Fruit fly (Drosophila melanogaster): ENCODE measurements around the gene Coq8.

Gene Coq8

dm6 chrX:12909577-12910426 is 8.9 kb upstream of the Coq8 start, which contains the start of the genes Brms1 and CG4645 (continued):
- TF ChIP-seq CG4328 (GFP tag; optimal IDR thresholded peaks at IDR 0.05) = peak; percentile 63
- TF ChIP-seq crol (GFP tag; IDR thresholded peaks at IDR 0.05) = no peak
- peak; percentile 7 for TF ChIP-seq CG9609 (GFP tag; optimal IDR thresholded peaks at IDR 0.05)
- TF ChIP-seq sens-2 (GFP tag; IDR thresholded peaks at IDR 0.05) = no peak
- TF ChIP-seq CG5953 (GFP tag; IDR thresholded peaks at IDR 0.05) = no peak
- TF ChIP-seq HLH54F (GFP tag; optimal IDR thresholded peaks at IDR 0.05) = peak; percentile 56
- no peak for TF ChIP-seq CG4730 (GFP tag; IDR thresholded peaks at IDR 0.05)
- TF ChIP-seq CG1832 (GFP tag; optimal IDR thresholded peaks at IDR 0.05) = no peak
- TF ChIP-seq pfk (GFP tag; optimal IDR thresholded peaks at IDR 0.05) = no peak
- no peak for TF ChIP-seq Fer3 (tag; optimal IDR thresholded peaks at IDR 0.05)
- TF ChIP-seq en (GFP tag; optimal IDR thresholded peaks at IDR 0.05) = no peak
- no peak for TF ChIP-seq al (GFP tag; IDR thresholded peaks at IDR 0.05)
- TF ChIP-seq trh (GFP tag; optimal IDR thresholded peaks at IDR 0.05) = no peak
- peak; percentile 83 for TF ChIP-seq CG17361 (GFP tag; IDR thresholded peaks at IDR 0.05)
- no peak for TF ChIP-seq Tbp (GFP tag; optimal IDR thresholded peaks at IDR 0.05)
- TF ChIP-seq jumu (GFP tag; optimal IDR thresholded peaks at IDR 0.05) = no peak
- no peak for TF ChIP-seq ERR (GFP tag; optimal IDR thresholded peaks at IDR 0.05)
- peak; percentile 68 for TF ChIP-seq NFAT (GFP tag; IDR thresholded peaks at IDR 0.05)
- TF ChIP-seq CG1024 (GFP tag; IDR thresholded peaks at IDR 0.05) = no peak
- peak; percentile 50 for TF ChIP-seq Ptx1 (GFP tag; IDR thresholded peaks at IDR 0.05)
- TF ChIP-seq ranshi (GFP tag; IDR thresholded peaks at IDR 0.05) = no peak; the same call in 1 of the 2 replicates
- peak; percentile 64 for TF ChIP-seq slbo (GFP tag; IDR thresholded peaks at IDR 0.05)
- no peak for TF ChIP-seq Optix (GFP tag; IDR thresholded peaks at IDR 0.05)
- TF ChIP-seq sug (tag; optimal IDR thresholded peaks at IDR 0.05) = peak; percentile 69
- peak; percentile 0 for TF ChIP-seq caup (GFP tag; optimal IDR thresholded peaks at IDR 0.05; ENCODE audit: severe bottlenecking)
- TF ChIP-seq Elba2 (GFP tag; optimal IDR thresholded peaks at IDR 0.05) = no peak
- TF ChIP-seq Six4 (GFP tag; optimal IDR thresholded peaks at IDR 0.05) = peak; percentile 24
- no peak for TF ChIP-seq CG10321 (GFP tag; IDR thresholded peaks at IDR 0.05)
- no peak for TF ChIP-seq maf-S (GFP tag; optimal IDR thresholded peaks at IDR 0.05)
- no peak for TF ChIP-seq CG15479 (GFP tag; optimal IDR thresholded peaks at IDR 0.05)
- no peak for TF ChIP-seq Bdp1 (GFP tag; optimal IDR thresholded peaks at IDR 0.05)
- peak; percentile 15 for TF ChIP-seq chn (GFP tag; optimal IDR thresholded peaks at IDR 0.05)
- TF ChIP-seq CG2712 (tag; optimal IDR thresholded peaks at IDR 0.05) = peak; percentile 57
- TF ChIP-seq Scr (GFP tag; IDR thresholded peaks at IDR 0.05; ENCODE audit: partially characterized antibody) = peak; percentile 44
- no peak for TF ChIP-seq CG7357 (GFP tag; IDR thresholded peaks at IDR 0.05)
- TF ChIP-seq fd64A (GFP tag; optimal IDR thresholded peaks at IDR 0.05) = no peak
- TF ChIP-seq insv (GFP tag; optimal IDR thresholded peaks at IDR 0.05) = no peak
- TF ChIP-seq gce (GFP tag; IDR thresholded peaks at IDR 0.05) = no peak
- TF ChIP-seq ftz-f1 (GFP tag; optimal IDR thresholded peaks at IDR 0.05) = no peak
- TF ChIP-seq CG8388 (GFP tag; optimal IDR thresholded peaks at IDR 0.05) = peak; percentile 9
- peak; percentile 27 for TF ChIP-seq CG7928 (GFP tag; optimal IDR thresholded peaks at IDR 0.05)
- no peak for TF ChIP-seq prd (optimal IDR thresholded peaks at IDR 0.05)
- peak; percentile 50; the same call in 2 of the 3 replicates for TF ChIP-seq prd (GFP tag; IDR thresholded peaks at IDR 0.05)
- TF ChIP-seq kay (GFP tag; optimal IDR thresholded peaks at IDR 0.05) = peak; percentile 3
- TF ChIP-seq CG11398 (GFP tag; optimal IDR thresholded peaks at IDR 0.05) = no peak
- TF ChIP-seq aop (GFP tag; IDR thresholded peaks at IDR 0.05) = no peak
- TF ChIP-seq CG1792 (GFP tag; optimal IDR thresholded peaks at IDR 0.05) = no peak
- no peak for TF ChIP-seq C15 (GFP tag; IDR thresholded peaks at IDR 0.05)
- TF ChIP-seq ken (GFP tag; IDR thresholded peaks at IDR 0.05) = peak; percentile 50
- no peak for TF ChIP-seq her (GFP tag; optimal IDR thresholded peaks at IDR 0.05)
- no peak for TF ChIP-seq Oaz (GFP tag; IDR thresholded peaks at IDR 0.05)
- peak; percentile 45 for TF ChIP-seq vfl (GFP tag; optimal IDR thresholded peaks at IDR 0.05)

All from whole organism, embryonic.